Worm (Caenorhabditis elegans) whole organism, L4 larva: ENCODE data around the gene Y34F4.3.
A peak's percentile ranks its signal among the peaks of the same experiment; 100 is the strongest.

Experiments
- F26F4.8 ChIP-seq: fragments of 200-800 bp; sonication (Bioruptor generic); conservative IDR thresholded peaks from 2 replicates; pipeline ENCODE4 v1.3.6; 2022; ENCODE audit warnings: missing genetic modification characterization, missing compliant biosample characterization
- F44E2.7 ChIP-seq: fragments of 200-800 bp; sonication (Bioruptor generic); IDR thresholded peaks from 2 replicates; pipeline ENCODE4 v2.1.2; 2022; ENCODE audit warnings: missing genetic modification characterization, missing compliant biosample characterization
- F49E8.2 ChIP-seq: sonication (generic microtip); optimal IDR thresholded peaks from 2 replicates; lab custom pipeline; 2016; ENCODE audit warnings: missing compliant biosample characterization, mild to moderate bottlenecking, missing genetic modification characterization, borderline replicate concordance
- T26A8.4 ChIP-seq: fragments of 200-800 bp; sonication (Bioruptor generic); IDR thresholded peaks from 2 replicates; pipeline ENCODE4 v1.3.6; 2022; ENCODE audit warnings: missing genetic modification characterization, missing compliant biosample characterization
- Y48G9A.11 ChIP-seq: fragments of 200-800 bp; sonication (Bioruptor generic); IDR thresholded peaks from 2 replicates; pipeline ENCODE4 v1.3.6; 2022; ENCODE audit warnings: missing genetic modification reagents, missing genetic modification characterization, missing compliant biosample characterization
- Y75B8A.6 ChIP-seq: fragments of 200-800 bp; sonication (Bioruptor generic); IDR thresholded peaks from 2 replicates; pipeline ENCODE4 v1.3.6; 2022; ENCODE audit warnings: missing genetic modification reagents, missing genetic modification characterization, missing compliant biosample characterization
- ZK337.2 ChIP-seq: fragments of 200-800 bp; sonication (Bioruptor generic); IDR thresholded peaks from 2 replicates; pipeline ENCODE4 v1.3.6; 2022; ENCODE audit warnings: missing genetic modification reagents, missing genetic modification characterization, missing compliant biosample characterization
- ZK546.5 ChIP-seq, 2 experiments: sonication (generic microtip); optimal IDR thresholded peaks; 2 replicates each; lab custom pipeline; 2017; ENCODE audit warnings: missing biosample characterization in 2 of 2, missing genetic modification characterization in 2 of 2
- aha-1 ChIP-seq: fragments of 150-350 bp; peaks from one replicate; lab custom pipeline; 2014; ENCODE audit warnings: missing biosample characterization, missing genetic modification characterization
- ama-1 ChIP-seq: fragments of 150-350 bp; optimal IDR thresholded peaks from 2 replicates; lab custom pipeline; 2014; ENCODE audit warnings: inconsistent platforms, mixed read lengths
- ceh-28 ChIP-seq: fragments of 150-350 bp; optimal IDR thresholded peaks from 2 replicates; lab custom pipeline; 2014; ENCODE audit warnings: missing biosample characterization, missing genetic modification reagents, missing genetic modification characterization
- ceh-62 ChIP-seq: sonication (generic microtip); optimal IDR thresholded peaks from 2 replicates; lab custom pipeline; 2017; ENCODE audit warnings: missing biosample characterization, missing genetic modification characterization
- ceh-82 ChIP-seq: sonication (generic microtip); optimal IDR thresholded peaks from 2 replicates; lab custom pipeline; 2017; ENCODE audit warnings: missing biosample characterization, missing genetic modification characterization
- cey-2 ChIP-seq: sonication (generic microtip); optimal IDR thresholded peaks from 3 replicates; lab custom pipeline; 2017; ENCODE audit warnings: missing genetic modification characterization, mild to moderate bottlenecking, missing compliant biosample characterization, antibody characterized with exemption, borderline replicate concordance; ENCODE audit not compliant: insufficient read depth
- daf-16 ChIP-seq, 3 experiments: sonication (generic microtip); optimal IDR thresholded peaks; 2 replicates each; lab custom pipeline; 2016 to 2017; ENCODE audit warnings: missing genetic modification characterization in 3 of 3, missing genetic modification reagents in 3 of 3, mild to moderate bottlenecking in 2 of 3, missing compliant biosample characterization in 2 of 3, missing biosample characterization in 1 of 3, moderate library complexity in 1 of 3
- dmd-6 ChIP-seq: fragments of 200-800 bp; sonication (Bioruptor generic); IDR thresholded peaks from 2 replicates; pipeline ENCODE4 v1.3.6; 2022; ENCODE audit warnings: missing genetic modification reagents, missing genetic modification characterization, missing compliant biosample characterization
- duxl-1 ChIP-seq: sonication (generic microtip); optimal IDR thresholded peaks from 2 replicates; lab custom pipeline; 2016; ENCODE audit warnings: mild to moderate bottlenecking, missing genetic modification characterization, moderate library complexity, missing compliant biosample characterization; ENCODE audit not compliant: poor library complexity
- egl-27 ChIP-seq: sonication (generic microtip); optimal IDR thresholded peaks from 3 replicates; lab custom pipeline; 2017; ENCODE audit warnings: missing biosample characterization, missing genetic modification reagents, missing genetic modification characterization
- lin-1 ChIP-seq: fragments of 200-800 bp; sonication (Bioruptor generic); IDR thresholded peaks from 2 replicates; pipeline ENCODE4 v1.3.6; 2022; ENCODE audit warnings: missing genetic modification reagents, missing genetic modification characterization, missing compliant biosample characterization
- lin-13 ChIP-seq: fragments of 150-350 bp; optimal IDR thresholded peaks from 2 replicates; lab custom pipeline; 2014; ENCODE audit warnings: missing biosample characterization, missing genetic modification reagents, missing genetic modification characterization
- lin-39 ChIP-seq: fragments of 150-350 bp; optimal IDR thresholded peaks from 2 replicates; lab custom pipeline; 2014; ENCODE audit warnings: missing biosample characterization, missing genetic modification reagents, missing genetic modification characterization
- mdt-29 ChIP-seq: fragments of 200-800 bp; sonication (Bioruptor generic); IDR thresholded peaks from 2 replicates; pipeline ENCODE4 v1.3.6; 2022; ENCODE audit warnings: missing genetic modification reagents, missing genetic modification characterization, missing compliant biosample characterization
- nhr-102 ChIP-seq: sonication (generic microtip); optimal IDR thresholded peaks from 2 replicates; lab custom pipeline; 2016; ENCODE audit warnings: mild to moderate bottlenecking, missing genetic modification characterization, moderate library complexity, missing compliant biosample characterization
- nhr-237 ChIP-seq: sonication (generic microtip); optimal IDR thresholded peaks from 2 replicates; lab custom pipeline; 2017; ENCODE audit warnings: missing biosample characterization, missing genetic modification characterization
- nhr-28 ChIP-seq: fragments of 150-350 bp; optimal IDR thresholded peaks from 2 replicates; lab custom pipeline; 2014; ENCODE audit warnings: missing biosample characterization, missing genetic modification characterization
- pqm-1 ChIP-seq: sonication (generic microtip); optimal IDR thresholded peaks from 2 replicates; lab custom pipeline; 2017; ENCODE audit warnings: missing biosample characterization, missing genetic modification characterization
- rbr-2 ChIP-seq: sonication (generic microtip); optimal IDR thresholded peaks from 2 replicates; lab custom pipeline; 2016; ENCODE audit warnings: missing genotype, missing genetic modification characterization, missing compliant biosample characterization
- set-16 ChIP-seq: fragments of 200-800 bp; sonication (Bioruptor generic); IDR thresholded peaks from 2 replicates; pipeline ENCODE4 v1.3.6; 2022; ENCODE audit warnings: missing genetic modification reagents, missing genetic modification characterization, missing compliant biosample characterization
- tra-1 ChIP-seq: fragments of 200-800 bp; sonication (Bioruptor generic); IDR thresholded peaks from 2 replicates; pipeline ENCODE4 v1.3.6; 2022; ENCODE audit warnings: missing genetic modification reagents, missing genetic modification characterization, missing compliant biosample characterization
- unc-62 ChIP-seq, 3 experiments: fragments of 150-350 bp in 1 of 3; sonication (generic microtip); optimal IDR thresholded peaks in 2 of 3; peaks in 1 of 3; 1 replicate in 1 of 3; 2 replicates in 2 of 3; lab custom pipeline; 2014 to 2017; ENCODE audit warnings: missing biosample characterization in 3 of 3, missing genetic modification characterization in 3 of 3, missing genetic modification reagents in 3 of 3, missing genotype in 1 of 3
- zip-11 ChIP-seq: fragments of 200-800 bp; sonication (Bioruptor generic); IDR thresholded peaks from 2 replicates; pipeline ENCODE4 v1.3.6; 2022; ENCODE audit warnings: missing genetic modification characterization, missing compliant biosample characterization
- ztf-7 ChIP-seq: fragments of 150-350 bp; optimal IDR thresholded peaks from 2 replicates; lab custom pipeline; 2014; ENCODE audit warnings: missing biosample characterization, missing genetic modification characterization

Gene Y34F4.3

DNA sequence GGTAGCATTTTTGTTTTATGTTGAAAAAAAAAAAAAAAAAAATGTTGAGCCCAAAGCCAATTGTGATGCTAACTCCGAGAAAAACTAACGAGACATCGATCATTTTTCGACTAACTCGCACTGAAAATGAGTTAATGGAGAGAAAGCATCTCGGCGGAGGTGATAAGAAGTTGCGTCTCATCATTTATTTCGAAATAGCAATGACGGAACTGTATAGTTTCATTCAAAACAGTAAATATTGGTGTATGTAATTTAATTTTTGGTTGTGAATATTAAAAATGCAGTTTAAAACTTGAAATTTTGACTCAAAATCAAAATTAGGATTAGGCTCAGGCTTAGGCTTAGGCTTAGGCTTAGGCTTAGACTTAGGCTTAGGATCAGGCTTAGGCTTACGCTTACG is 10.3 kb upstream of the Y34F4.3 start, which contains the start of gene clc-25:
Gene clc-25 (minus strand): TSS at position 101 of the 400 bp plus-strand sequence.
- TF ChIP-seq T26A8.4 (GFP tag; lab: Robert Waterston, UW) (no peak), unc-62 (GFP tag; optimal IDR thresholded peaks at IDR 0.05 in 1 of 2; lab: Kevin White, UChicago) (peak in 1 of 2 experiments; percentile 69), unc-62 (tag; optimal IDR thresholded peaks at IDR 0.05; lab: Kevin White, UChicago) (no peak), pqm-1 (tag; lab: Kevin White, UChicago) (peak; percentile 14), F44E2.7 (no peak), rbr-2 (tag; lab: Kevin White, UChicago) (no peak), duxl-1 (tag; lab: Kevin White, UChicago) (no peak), mdt-29 (GFP tag; lab: Robert Waterston, UW) (no peak), F49E8.2 (tag; lab: Kevin White, UChicago) (no peak), nhr-102 (tag; lab: Kevin White, UChicago) (no peak), tra-1 (GFP tag; lab: Robert Waterston, UW) (no peak), dmd-6 (GFP tag; lab: Robert Waterston, UW) (no peak; the same call in 1 of the 2 replicates), ceh-82 (no peak), lin-1 (no peak), daf-16 (GFP tag; optimal IDR thresholded peaks at IDR 0.05; lab: Kevin White, UChicago) (no peak), daf-16 (tag; optimal IDR thresholded peaks at IDR 0.05; lab: Kevin White, UChicago) (peak; percentile 3), ZK546.5 (tag; optimal IDR thresholded peaks at IDR 0.05; lab: Kevin White, UChicago) (no peak), Y75B8A.6 (no peak)

DNA sequence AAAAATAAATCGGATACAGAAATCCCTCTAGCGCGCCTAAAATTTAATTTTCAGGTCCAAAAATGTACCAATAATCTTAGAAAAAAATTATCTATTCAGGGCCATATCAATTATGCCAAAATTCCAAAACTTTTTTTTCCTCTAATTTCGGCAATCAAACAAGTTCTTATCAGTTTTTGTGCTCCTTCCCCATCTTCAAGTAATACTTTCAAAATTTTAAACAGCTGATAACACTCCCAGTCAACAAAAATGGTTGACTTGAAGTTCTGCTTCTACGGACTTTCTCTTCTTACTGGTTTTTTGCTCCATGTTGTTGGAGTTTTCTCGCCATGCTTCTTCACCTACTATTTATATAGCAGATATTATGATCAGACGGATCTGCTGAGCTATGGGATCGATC is 4.8 kb upstream of the Y34F4.3 start, which contains the start of gene clc-23:
Gene clc-23 (plus strand): TSS at position 223 of the 400 bp plus-strand sequence.
- no peak for TF ChIP-seq zip-11 (GFP tag; lab: Robert Waterston, UW)
- no peak for TF ChIP-seq daf-16 (GFP tag; optimal IDR thresholded peaks at IDR 0.05; lab: Kevin White, UChicago)
- TF ChIP-seq daf-16 (tag; optimal IDR thresholded peaks at IDR 0.05; lab: Kevin White, UChicago) = peak; percentile 51
- no peak for TF ChIP-seq ceh-82
- TF ChIP-seq duxl-1 (tag; lab: Kevin White, UChicago) = no peak
- TF ChIP-seq pqm-1 (tag; lab: Kevin White, UChicago) = peak; percentile 56
- TF ChIP-seq ceh-62 = no peak
- TF ChIP-seq dmd-6 (GFP tag; lab: Robert Waterston, UW) = no peak
- TF ChIP-seq egl-27 (tag; lab: Kevin White, UChicago) = no peak
- no peak for TF ChIP-seq nhr-237 (tag; lab: Kevin White, UChicago)
- no peak for TF ChIP-seq F26F4.8
- TF ChIP-seq ZK337.2 (GFP tag; lab: Robert Waterston, UW) = no peak
- no peak for TF ChIP-seq ama-1 (lab: Kevin White, UChicago)
- peak; percentile 16 for TF ChIP-seq nhr-28 (tag; lab: Kevin White, UChicago)
- TF ChIP-seq aha-1 (tag; lab: Kevin White, UChicago) = peak; percentile 11
- TF ChIP-seq lin-13 = no peak
- no peak for TF ChIP-seq lin-39 (tag; lab: Kevin White, UChicago)

DNA sequence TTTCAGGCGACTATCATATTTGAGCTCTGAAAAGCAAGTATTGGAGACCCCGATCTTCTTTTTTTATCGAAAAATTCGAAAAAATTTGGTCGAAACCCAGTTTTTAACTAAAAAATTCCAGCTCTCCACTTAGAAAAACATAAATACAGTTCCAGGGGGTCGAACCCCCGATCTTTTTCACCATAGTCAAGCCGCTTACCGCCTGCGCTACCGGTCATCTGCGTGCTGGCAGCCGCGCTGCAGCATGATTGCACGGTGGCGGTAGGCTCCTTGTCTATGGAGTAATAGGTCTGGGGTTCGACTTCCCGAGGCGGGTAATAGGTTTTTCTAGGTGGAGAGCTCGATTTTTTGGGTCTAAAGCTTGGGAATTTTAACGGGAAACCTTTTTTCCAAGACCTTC is 6.2 kb downstream of the Y34F4.3 start, which contains the start of gene clc-24:
Gene clc-24 (plus strand): TSS at position 263 of the 400 bp plus-strand sequence.
- peak; percentile 45; the same call in 1 of the 2 replicates for TF ChIP-seq set-16 (GFP tag; lab: Robert Waterston, UW)
- TF ChIP-seq cey-2 = no peak

DNA sequence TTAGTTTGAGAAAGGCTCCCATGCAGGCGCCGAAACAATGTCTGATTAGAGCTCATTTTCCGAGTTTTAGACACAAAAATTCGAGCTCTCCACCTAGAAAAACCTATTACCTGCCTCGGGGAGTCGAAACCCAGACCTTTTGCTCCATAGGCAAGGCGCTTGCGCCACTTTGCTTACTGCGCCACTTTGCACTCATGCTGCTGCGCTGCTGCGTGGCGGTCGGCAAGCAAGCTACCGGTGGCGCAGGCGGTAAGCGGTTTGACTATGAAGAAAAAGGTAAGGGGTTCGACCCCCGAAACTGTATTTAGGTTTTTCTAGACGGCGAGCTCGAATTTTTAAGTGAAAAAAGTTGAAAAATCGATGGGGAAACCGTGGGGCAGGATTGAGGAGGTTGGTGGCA is 6.9 kb downstream of the Y34F4.3 start:
- peak; percentile 71 for TF ChIP-seq set-16 (GFP tag; lab: Robert Waterston, UW)
- TF ChIP-seq, all 104 proteins: peak for 1; not testable (repeated sequence) for 103

DNA sequence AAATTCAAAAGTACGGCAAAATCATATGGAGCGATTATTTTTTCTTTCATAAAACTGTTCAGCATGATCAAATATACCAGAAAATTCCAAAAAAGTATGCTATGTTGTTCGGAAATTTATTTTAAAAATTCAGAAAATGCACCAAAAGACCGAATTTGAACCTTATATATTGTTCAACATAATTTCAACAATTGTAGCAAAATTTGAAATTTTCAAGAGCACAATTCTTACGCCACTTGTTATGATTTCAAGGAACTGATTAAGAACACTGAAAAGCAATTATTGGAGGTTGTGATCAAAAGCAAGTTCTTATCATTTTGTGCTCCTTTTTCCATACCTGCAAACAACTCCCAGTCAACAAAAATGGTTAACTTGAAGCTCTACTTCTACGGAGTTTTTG is 7.9 kb downstream of the Y34F4.3 start, which contains the start of gene clc-27:
Gene clc-27 (plus strand): TSS at position 301 of the 400 bp plus-strand sequence.
- TF ChIP-seq nhr-28 (tag; lab: Kevin White, UChicago) (peak; percentile 28), unc-62 (GFP tag; optimal IDR thresholded peaks at IDR 0.05 in 1 of 2; lab: Kevin White, UChicago) (peak in 1 of 2 experiments; percentile 31), unc-62 (tag; optimal IDR thresholded peaks at IDR 0.05; lab: Kevin White, UChicago) (no peak), lin-13 (no peak), daf-16 (GFP tag; optimal IDR thresholded peaks at IDR 0.05; lab: Kevin White, UChicago) (no peak), daf-16 (tag; optimal IDR thresholded peaks at IDR 0.05; lab: Kevin White, UChicago) (peak; percentile 61), ztf-7 (no peak), ceh-28 (no peak), Y48G9A.11 (GFP tag; lab: Robert Waterston, UW) (no peak)
